Worm (Caenorhabditis elegans) whole organism, L2 larva: ENCODE measurements around the gene Y54G2A.76.

Experiments
- ZK546.5 ChIP-seq: sonication (generic microtip); optimal IDR thresholded peaks from 2 replicates; lab custom pipeline; 2017; ENCODE audit warnings: missing biosample characterization, missing genetic modification characterization
- blmp-1 ChIP-seq: sonication (generic microtip); optimal IDR thresholded peaks from 2 replicates; lab custom pipeline; 2017; ENCODE audit warnings: missing genetic modification characterization, mild to moderate bottlenecking, missing compliant biosample characterization, antibody characterized with exemption, moderate library complexity; ENCODE audit not compliant: insufficient read depth
- elt-1 ChIP-seq: fragments of 150-350 bp; optimal IDR thresholded peaks from 2 replicates; lab custom pipeline; 2014; ENCODE audit warnings: missing biosample characterization, missing genetic modification characterization
- fos-1 ChIP-seq: fragments of 150-350 bp; optimal IDR thresholded peaks from 2 replicates; lab custom pipeline; 2014; ENCODE audit warnings: missing biosample characterization, missing genetic modification characterization
- gmeb-1 ChIP-seq: fragments of 150-350 bp; optimal IDR thresholded peaks from 2 replicates; lab custom pipeline; 2014; ENCODE audit warnings: missing biosample characterization, missing genetic modification characterization
- lin-11 ChIP-seq: fragments of 150-350 bp; sonication (generic microtip); optimal IDR thresholded peaks from 2 replicates; lab custom pipeline; 2014; ENCODE audit warnings: missing biosample characterization, missing genetic modification characterization, inconsistent platforms, mixed read lengths
- lin-39 ChIP-seq: fragments of 150-350 bp; optimal IDR thresholded peaks from 2 replicates; lab custom pipeline; 2014; ENCODE audit warnings: missing biosample characterization, missing genetic modification reagents, missing genetic modification characterization
- mbf-1 ChIP-seq: sonication (generic microtip); optimal IDR thresholded peaks from 2 replicates; lab custom pipeline; 2017; ENCODE audit warnings: missing biosample characterization, missing genetic modification characterization
- nhr-10 ChIP-seq: sonication (generic microtip); optimal IDR thresholded peaks from 2 replicates; lab custom pipeline; 2017; ENCODE audit warnings: missing biosample characterization, missing genetic modification characterization
- nhr-12 ChIP-seq: fragments of 150-350 bp; optimal IDR thresholded peaks from 2 replicates; lab custom pipeline; 2014; ENCODE audit warnings: missing biosample characterization, missing genetic modification characterization
- nhr-237 ChIP-seq: fragments of 150-350 bp; optimal IDR thresholded peaks from 2 replicates; lab custom pipeline; 2014; ENCODE audit warnings: missing biosample characterization, missing genetic modification characterization
- snpc-4 ChIP-seq: fragments of 150-350 bp; optimal IDR thresholded peaks from 2 replicates; lab custom pipeline; 2014; ENCODE audit warnings: missing biosample characterization, missing genetic modification characterization
- unc-55 ChIP-seq: fragments of 150-350 bp; sonication (generic microtip); optimal IDR thresholded peaks from 3 replicates; lab custom pipeline; 2014; ENCODE audit warnings: missing biosample characterization, missing genetic modification reagents, missing genetic modification characterization
- ztf-11 ChIP-seq: sonication (generic microtip); optimal IDR thresholded peaks from 2 replicates; lab custom pipeline; 2017; ENCODE audit warnings: missing biosample characterization, missing genetic modification characterization

DNA sequence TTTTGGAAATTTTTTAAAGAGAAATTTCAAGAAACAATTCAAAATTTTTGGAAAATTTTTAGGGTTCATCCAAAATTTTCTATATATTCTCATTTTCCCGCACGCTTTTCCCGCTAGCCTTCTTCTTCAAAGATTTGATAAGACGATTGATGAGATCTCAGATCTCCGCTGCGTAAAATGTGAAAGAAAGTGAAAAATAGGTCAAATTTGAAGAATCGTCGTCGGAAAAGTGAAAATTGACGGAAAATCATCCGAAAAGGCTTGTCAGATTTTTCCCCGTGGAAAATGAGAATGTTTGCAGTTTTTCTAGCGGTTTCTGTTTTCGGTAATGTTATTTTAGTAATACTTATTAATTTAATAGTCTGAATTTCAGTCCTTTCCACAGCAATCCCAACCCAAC, at the start of gene Y54G2A.76:
- TF ChIP-seq nhr-12 (no peak), ztf-11 (tag; lab: Kevin White, UChicago) (no peak), snpc-4 (tag; lab: Kevin White, UChicago) (no peak), lin-39 (no peak), blmp-1 (no peak), lin-11 (tag; lab: Kevin White, UChicago) (no peak), ZK546.5 (tag; lab: Kevin White, UChicago) (no peak), unc-55 (GFP tag; lab: Kevin White, UChicago) (no peak), mbf-1 (tag; lab: Kevin White, UChicago) (no peak), nhr-10 (tag; lab: Kevin White, UChicago) (no peak), elt-1 (no peak), fos-1 (no peak), nhr-237 (tag; lab: Kevin White, UChicago) (no peak), gmeb-1 (no peak)
